ENCODE assay signal across 1 fruit fly cellular context in genomic region chr2L:1433732-1434131, dm6.
A peak's percentile ranks its signal among the peaks of the same experiment; 100 is the strongest.
TF ChIP-seq lines count a peak whose summit lies in the region.

No protein-coding gene starts in this region.

TF ChIP-seq in whole organism, embryonic, 481 proteins besides CTCF, POLR2A, EP300 and RAD21 (continued from another document and continues in another):
- TF ChIP-seq Dip3 (GFP tag; optimal IDR thresholded peaks at IDR 0.05; lab: Kevin White, UChicago): peak; percentile 51
- TF ChIP-seq Sry-δ (GFP tag; optimal IDR thresholded peaks at IDR 0.05; lab: Kevin White, UChicago): no peak
- TF ChIP-seq Doc2 (GFP tag; IDR thresholded peaks at IDR 0.05; lab: Robert Waterston, UW): peak; percentile 67
- TF ChIP-seq row (GFP tag; IDR thresholded peaks at IDR 0.05; lab: Robert Waterston, UW): peak; percentile 93
- no peak for TF ChIP-seq sima (GFP tag; optimal IDR thresholded peaks at IDR 0.05; lab: Kevin White, UChicago)
- no peak for TF ChIP-seq Nf-YB (GFP tag; optimal IDR thresholded peaks at IDR 0.05; lab: Kevin White, UChicago)
- no peak for TF ChIP-seq cad (GFP tag; optimal IDR thresholded peaks at IDR 0.05; lab: Kevin White, UChicago)
- peak; percentile 89 for TF ChIP-seq CG15269 (tag; optimal IDR thresholded peaks at IDR 0.05; lab: Kevin White, UChicago)
- TF ChIP-seq CG9609 (GFP tag; optimal IDR thresholded peaks at IDR 0.05; lab: Kevin White, UChicago): peak; percentile 94
- peak; percentile 80 for TF ChIP-seq nom (GFP tag; optimal IDR thresholded peaks at IDR 0.05; lab: Kevin White, UChicago)
- TF ChIP-seq mld (GFP tag; IDR thresholded peaks at IDR 0.05; lab: Robert Waterston, UW; ENCODE audit: partially characterized antibody): no peak
- TF ChIP-seq CG12219 (GFP tag; optimal IDR thresholded peaks at IDR 0.05; lab: Kevin White, UChicago): no peak
- TF ChIP-seq CG17186 (GFP tag; optimal IDR thresholded peaks at IDR 0.05; lab: Kevin White, UChicago): peak; percentile 93
- TF ChIP-seq CG3847 (GFP tag; IDR thresholded peaks at IDR 0.05; lab: Robert Waterston, UW): no peak
- TF ChIP-seq CG10959 (GFP tag; IDR thresholded peaks at IDR 0.05; lab: Robert Waterston, UW): no peak
- TF ChIP-seq Lim3 (GFP tag; IDR thresholded peaks at IDR 0.05; lab: Robert Waterston, UW): peak; percentile 90
- TF ChIP-seq CG18599 (GFP tag; optimal IDR thresholded peaks at IDR 0.05; lab: Kevin White, UChicago): peak; percentile 84
- no peak for TF ChIP-seq CG34224 (GFP tag; IDR thresholded peaks at IDR 0.05; lab: Robert Waterston, UW; ENCODE audit: partially characterized antibody)
- peak; percentile 94 for TF ChIP-seq CG10654 (GFP tag; optimal IDR thresholded peaks at IDR 0.05; lab: Kevin White, UChicago)
- TF ChIP-seq CG17385 (GFP tag; optimal IDR thresholded peaks at IDR 0.05; lab: Kevin White, UChicago): peak; percentile 87
- TF ChIP-seq CG2202 (tag; optimal IDR thresholded peaks at IDR 0.05; lab: Kevin White, UChicago): peak; percentile 75
- TF ChIP-seq Ada2b (GFP tag; IDR thresholded peaks at IDR 0.05; lab: Robert Waterston, UW): no peak
- peak; percentile 86 for TF ChIP-seq ab (GFP tag; optimal IDR thresholded peaks at IDR 0.05; lab: Kevin White, UChicago)
- TF ChIP-seq Rfx (GFP tag; IDR thresholded peaks at IDR 0.05; lab: Robert Waterston, UW): no peak
- TF ChIP-seq Nf-YC (tag; optimal IDR thresholded peaks at IDR 0.05; lab: Kevin White, UChicago): peak; percentile 63
- peak; percentile 91 for TF ChIP-seq CG6254 (GFP tag; optimal IDR thresholded peaks at IDR 0.05; lab: Kevin White, UChicago)
- peak; percentile 88 for TF ChIP-seq MTF-1 (GFP tag; optimal IDR thresholded peaks at IDR 0.05; lab: Kevin White, UChicago; ENCODE audit: borderline replicate concordance)
- TF ChIP-seq Oaz (GFP tag; IDR thresholded peaks at IDR 0.05; lab: Robert Waterston, UW): peak; percentile 74
- peak; percentile 76 for TF ChIP-seq CG11696 (GFP tag; IDR thresholded peaks at IDR 0.05; lab: Robert Waterston, UW)
- peak; percentile 86 for TF ChIP-seq CG7357 (GFP tag; IDR thresholded peaks at IDR 0.05; lab: Robert Waterston, UW)
- TF ChIP-seq CG16813 (GFP tag; IDR thresholded peaks at IDR 0.05; lab: Robert Waterston, UW; ENCODE audit: partially characterized antibody): no peak
- peak; percentile 72 for TF ChIP-seq CG14050 (GFP tag; IDR thresholded peaks at IDR 0.05; lab: Robert Waterston, UW)
- peak; percentile 94 for TF ChIP-seq so (GFP tag; IDR thresholded peaks at IDR 0.05; lab: Robert Waterston, UW)
- TF ChIP-seq CG8478 (optimal IDR thresholded peaks at IDR 0.05; lab: Kevin White, UChicago): no peak
- TF ChIP-seq CG12104 (GFP tag; optimal IDR thresholded peaks at IDR 0.05; lab: Kevin White, UChicago): no peak
- TF ChIP-seq CG8359 (GFP tag; optimal IDR thresholded peaks at IDR 0.05; lab: Kevin White, UChicago; ENCODE audit: borderline replicate concordance): peak; percentile 85
- TF ChIP-seq PHDP (tag; optimal IDR thresholded peaks at IDR 0.05; lab: Kevin White, UChicago): peak; percentile 91
- peak; percentile 8 for TF ChIP-seq slou (GFP tag; optimal IDR thresholded peaks at IDR 0.05; lab: Kevin White, UChicago)
- TF ChIP-seq ewg (GFP tag; optimal IDR thresholded peaks at IDR 0.05; lab: Kevin White, UChicago): peak; percentile 86
- TF ChIP-seq fd3F (GFP tag; optimal IDR thresholded peaks at IDR 0.05; lab: Kevin White, UChicago): no peak
- TF ChIP-seq eyg (GFP tag; optimal IDR thresholded peaks at IDR 0.05; lab: Kevin White, UChicago): peak; percentile 16
- TF ChIP-seq CG11504 (tag; optimal IDR thresholded peaks at IDR 0.05; lab: Kevin White, UChicago): no peak
- TF ChIP-seq Adf1 (GFP tag; IDR thresholded peaks at IDR 0.05; lab: Robert Waterston, UW): no peak
- TF ChIP-seq CG32772 (GFP tag; IDR thresholded peaks at IDR 0.05; lab: Robert Waterston, UW): peak; percentile 95
- peak; percentile 68 for TF ChIP-seq CG15073 (GFP tag; optimal IDR thresholded peaks at IDR 0.05; lab: Kevin White, UChicago)
- TF ChIP-seq Hsf (GFP tag; optimal IDR thresholded peaks at IDR 0.05; lab: Kevin White, UChicago): peak; percentile 94
- peak; percentile 91 for TF ChIP-seq jigr1 (GFP tag; IDR thresholded peaks at IDR 0.05; lab: Robert Waterston, UW)
- peak; percentile 96 for TF ChIP-seq chn (GFP tag; optimal IDR thresholded peaks at IDR 0.05; lab: Kevin White, UChicago)
- no peak for TF ChIP-seq CG13123 (GFP tag; optimal IDR thresholded peaks at IDR 0.05; lab: Kevin White, UChicago)
- TF ChIP-seq fd96Cb (tag; optimal IDR thresholded peaks at IDR 0.05; lab: Kevin White, UChicago): peak; percentile 93
- TF ChIP-seq NC2β (GFP tag; optimal IDR thresholded peaks at IDR 0.05; lab: Kevin White, UChicago): peak; percentile 90
- TF ChIP-seq CG17359 (tag; optimal IDR thresholded peaks at IDR 0.05; lab: Kevin White, UChicago): peak; percentile 97
- peak; percentile 66 for TF ChIP-seq CoRest (tag; optimal IDR thresholded peaks at IDR 0.05; lab: Kevin White, UChicago)
- peak; percentile 53; the same call in 1 of the 2 replicates for TF ChIP-seq CG17612 (GFP tag; IDR thresholded peaks at IDR 0.05; lab: Robert Waterston, UW)
- peak; percentile 79 for TF ChIP-seq CG8281 (tag; optimal IDR thresholded peaks at IDR 0.05; lab: Kevin White, UChicago)
- TF ChIP-seq Drgx (GFP tag; IDR thresholded peaks at IDR 0.05; lab: Robert Waterston, UW): peak; percentile 84
- peak; percentile 76 for TF ChIP-seq Bdp1 (GFP tag; optimal IDR thresholded peaks at IDR 0.05; lab: Kevin White, UChicago)
- peak; percentile 82 for TF ChIP-seq Fer3 (tag; optimal IDR thresholded peaks at IDR 0.05; lab: Kevin White, UChicago)
- TF ChIP-seq tx (GFP tag; optimal IDR thresholded peaks at IDR 0.05; lab: Kevin White, UChicago): peak; percentile 1
- TF ChIP-seq rib (GFP tag; IDR thresholded peaks at IDR 0.05; lab: Robert Waterston, UW): no peak
- TF ChIP-seq otp (GFP tag; IDR thresholded peaks at IDR 0.05; lab: Robert Waterston, UW): peak; percentile 92
- peak; percentile 90 for TF ChIP-seq Hr3 (GFP tag; optimal IDR thresholded peaks at IDR 0.05; lab: Kevin White, UChicago)
- TF ChIP-seq sens (GFP tag; lab: Kevin White, UChicago): peak; percentile 94
- TF ChIP-seq Spps (tag; optimal IDR thresholded peaks at IDR 0.05; lab: Kevin White, UChicago): peak; percentile 79
- TF ChIP-seq Dfd (GFP tag; optimal IDR thresholded peaks at IDR 0.05; lab: Kevin White, UChicago): no peak
- peak; percentile 96 for TF ChIP-seq CG8089 (GFP tag; optimal IDR thresholded peaks at IDR 0.05; lab: Kevin White, UChicago)
- TF ChIP-seq YL-1 (GFP tag; optimal IDR thresholded peaks at IDR 0.05; lab: Kevin White, UChicago): no peak
- peak; percentile 92 for TF ChIP-seq Camta (GFP tag; optimal IDR thresholded peaks at IDR 0.05; lab: Kevin White, UChicago)
- TF ChIP-seq Ets97D (GFP tag; optimal IDR thresholded peaks at IDR 0.05; lab: Kevin White, UChicago): no peak
- no peak for TF ChIP-seq h (optimal IDR thresholded peaks at IDR 0.05; lab: Kevin White, UChicago)
- no peak for TF ChIP-seq CG7271 (tag; optimal IDR thresholded peaks at IDR 0.05; lab: Kevin White, UChicago)
- TF ChIP-seq HLHmδ (GFP tag; optimal IDR thresholded peaks at IDR 0.05; lab: Kevin White, UChicago): peak; percentile 12
- TF ChIP-seq org-1 (GFP tag; optimal IDR thresholded peaks at IDR 0.05; lab: Kevin White, UChicago): peak; percentile 87
- TF ChIP-seq luna (GFP tag; optimal IDR thresholded peaks at IDR 0.05; lab: Kevin White, UChicago): peak; percentile 36
- peak; percentile 54 for TF ChIP-seq kay (GFP tag; optimal IDR thresholded peaks at IDR 0.05; lab: Kevin White, UChicago)
- TF ChIP-seq ssp (GFP tag; IDR thresholded peaks at IDR 0.05; lab: Robert Waterston, UW): no peak
- peak; percentile 87 for TF ChIP-seq CG4730 (GFP tag; IDR thresholded peaks at IDR 0.05; lab: Robert Waterston, UW)
- TF ChIP-seq zfh1 (GFP tag; IDR thresholded peaks at IDR 0.05; lab: Robert Waterston, UW): no peak
- peak; percentile 53 for TF ChIP-seq CG18011 (GFP tag; optimal IDR thresholded peaks at IDR 0.05; lab: Kevin White, UChicago)
- peak; percentile 57 for TF ChIP-seq Dek (tag; optimal IDR thresholded peaks at IDR 0.05; lab: Kevin White, UChicago)
- no peak for TF ChIP-seq CG33213 (GFP tag; optimal IDR thresholded peaks at IDR 0.05; lab: Kevin White, UChicago)
- TF ChIP-seq ERR (GFP tag; optimal IDR thresholded peaks at IDR 0.05; lab: Kevin White, UChicago): no peak
- TF ChIP-seq chinmo (GFP tag; IDR thresholded peaks at IDR 0.05; lab: Robert Waterston, UW; ENCODE audit: partially characterized antibody): no peak
- no peak for TF ChIP-seq jing (GFP tag; optimal IDR thresholded peaks at IDR 0.05; lab: Kevin White, UChicago)
- TF ChIP-seq Ptx1 (GFP tag; IDR thresholded peaks at IDR 0.05; lab: Robert Waterston, UW): 0 out of 2 replicates have a peak, but pooled peaks have one; percentile 6
- TF ChIP-seq Side (GFP tag; optimal IDR thresholded peaks at IDR 0.05; lab: Kevin White, UChicago): peak; percentile 82
- TF ChIP-seq ftz-f1 (GFP tag; optimal IDR thresholded peaks at IDR 0.05; lab: Kevin White, UChicago): no peak
- peak; percentile 93 for TF ChIP-seq CG11093 (GFP tag; IDR thresholded peaks at IDR 0.05; lab: Robert Waterston, UW)
- TF ChIP-seq CG16815 (GFP tag; optimal IDR thresholded peaks at IDR 0.05; lab: Kevin White, UChicago): peak; percentile 85
- TF ChIP-seq Taf1 (GFP tag; IDR thresholded peaks at IDR 0.05; lab: Robert Waterston, UW): peak; percentile 46; the same call in 1 of the 2 replicates
- peak; percentile 87 for TF ChIP-seq sr (GFP tag; IDR thresholded peaks at IDR 0.05; lab: Robert Waterston, UW)
- peak; percentile 77 for TF ChIP-seq scrt (GFP tag; optimal IDR thresholded peaks at IDR 0.05; lab: Kevin White, UChicago)
- peak; percentile 78 for TF ChIP-seq BtbVII (GFP tag; optimal IDR thresholded peaks at IDR 0.05; lab: Kevin White, UChicago)
- TF ChIP-seq fru (optimal IDR thresholded peaks at IDR 0.05; lab: Kevin White, UChicago): no peak
- peak; percentile 83 for TF ChIP-seq sisA (GFP tag; IDR thresholded peaks at IDR 0.05; lab: Robert Waterston, UW)
- TF ChIP-seq kni (GFP tag; optimal IDR thresholded peaks at IDR 0.05; lab: Kevin White, UChicago): peak; percentile 45
- TF ChIP-seq dmrt99B (tag; optimal IDR thresholded peaks at IDR 0.05; lab: Kevin White, UChicago): peak; percentile 94
- peak; percentile 93 for TF ChIP-seq CG17829 (tag; optimal IDR thresholded peaks at IDR 0.05; lab: Kevin White, UChicago)
- TF ChIP-seq ase (GFP tag; IDR thresholded peaks at IDR 0.05; lab: Robert Waterston, UW): peak; percentile 93
- no peak for TF ChIP-seq BEAF-32 (GFP tag; optimal IDR thresholded peaks at IDR 0.05; lab: Kevin White, UChicago)
- no peak for TF ChIP-seq ham (GFP tag; IDR thresholded peaks at IDR 0.05; lab: Robert Waterston, UW)
- no peak for TF ChIP-seq Vsx1 (GFP tag; optimal IDR thresholded peaks at IDR 0.05; lab: Kevin White, UChicago)
- peak; percentile 93 for TF ChIP-seq tap (tag; optimal IDR thresholded peaks at IDR 0.05; lab: Kevin White, UChicago)
- no peak for TF ChIP-seq pfk (GFP tag; optimal IDR thresholded peaks at IDR 0.05; lab: Kevin White, UChicago)
- peak; percentile 13 for TF ChIP-seq CG11398 (GFP tag; optimal IDR thresholded peaks at IDR 0.05; lab: Kevin White, UChicago)
- no peak for TF ChIP-seq lola (GFP tag; optimal IDR thresholded peaks at IDR 0.05; lab: Kevin White, UChicago)
- peak; percentile 56 for TF ChIP-seq vfl (GFP tag; optimal IDR thresholded peaks at IDR 0.05; lab: Kevin White, UChicago)
- no peak for TF ChIP-seq bigmax (GFP tag; optimal IDR thresholded peaks at IDR 0.05; lab: Kevin White, UChicago)
- peak; percentile 57 for TF ChIP-seq CG33557 (GFP tag; optimal IDR thresholded peaks at IDR 0.05; lab: Kevin White, UChicago)
- TF ChIP-seq CG12391 (tag; optimal IDR thresholded peaks at IDR 0.05; lab: Kevin White, UChicago): peak; percentile 91
- TF ChIP-seq Trl (optimal IDR thresholded peaks at IDR 0.05; lab: Kevin White, UChicago): no peak
- peak; percentile 89 for TF ChIP-seq Trl (GFP tag; optimal IDR thresholded peaks at IDR 0.05; lab: Kevin White, UChicago)
- peak; percentile 85 for TF ChIP-seq trem (tag; optimal IDR thresholded peaks at IDR 0.05; lab: Kevin White, UChicago)
- TF ChIP-seq sc (optimal IDR thresholded peaks at IDR 0.05; lab: Kevin White, UChicago): no peak
- TF ChIP-seq sc (GFP tag; optimal IDR thresholded peaks at IDR 0.05; lab: Kevin White, UChicago): peak; percentile 90
- TF ChIP-seq Tbp (GFP tag; optimal IDR thresholded peaks at IDR 0.05; lab: Kevin White, UChicago): no peak
- TF ChIP-seq prd (optimal IDR thresholded peaks at IDR 0.05; lab: Kevin White, UChicago): no peak
- peak; percentile 96 for TF ChIP-seq prd (GFP tag; IDR thresholded peaks at IDR 0.05; lab: Robert Waterston, UW)
- peak; percentile 94 for TF ChIP-seq stc (GFP tag; IDR thresholded peaks at IDR 0.05; lab: Robert Waterston, UW)
- TF ChIP-seq Hand (GFP tag; optimal IDR thresholded peaks at IDR 0.05; lab: Kevin White, UChicago): peak; percentile 10
- peak; percentile 98 for TF ChIP-seq ci (GFP tag; IDR thresholded peaks at IDR 0.05; lab: Robert Waterston, UW)
- peak; percentile 93 for TF ChIP-seq gce (GFP tag; IDR thresholded peaks at IDR 0.05; lab: Robert Waterston, UW)
- TF ChIP-seq HmgD (GFP tag; optimal IDR thresholded peaks at IDR 0.05; lab: Kevin White, UChicago): peak; percentile 56
- peak; percentile 68 for TF ChIP-seq CG9817 (tag; optimal IDR thresholded peaks at IDR 0.05; lab: Kevin White, UChicago)
- peak; percentile 86 for TF ChIP-seq shn (GFP tag; optimal IDR thresholded peaks at IDR 0.05; lab: Kevin White, UChicago)
- TF ChIP-seq bowl (GFP tag; IDR thresholded peaks at IDR 0.05; lab: Robert Waterston, UW): peak; percentile 72; the same call in 1 of the 2 replicates
- peak; percentile 87 for TF ChIP-seq CrebB (tag; optimal IDR thresholded peaks at IDR 0.05; lab: Kevin White, UChicago)
- no peak for TF ChIP-seq gcm2 (GFP tag; optimal IDR thresholded peaks at IDR 0.05; lab: Kevin White, UChicago)
- peak; percentile 85 for TF ChIP-seq CG8290 (GFP tag; optimal IDR thresholded peaks at IDR 0.05; lab: Kevin White, UChicago)
- TF ChIP-seq CG8290 (tag; optimal IDR thresholded peaks at IDR 0.05; lab: Kevin White, UChicago): no peak
- TF ChIP-seq peb (GFP tag; IDR thresholded peaks at IDR 0.05; lab: Robert Waterston, UW): peak; percentile 89
- TF ChIP-seq Opbp (GFP tag; IDR thresholded peaks at IDR 0.05; lab: Robert Waterston, UW; ENCODE audit: partially characterized antibody): no peak
- peak; percentile 58 for TF ChIP-seq CG15514 (GFP tag; optimal IDR thresholded peaks at IDR 0.05; lab: Kevin White, UChicago)
- no peak for TF ChIP-seq gsb-n (tag; optimal IDR thresholded peaks at IDR 0.05; lab: Kevin White, UChicago)
- TF ChIP-seq Hr51 (GFP tag; optimal IDR thresholded peaks at IDR 0.05; lab: Kevin White, UChicago): peak in 1 of 2 experiments; percentile 26
